Fruit fly (Drosophila melanogaster) whole organism, prepupa: Measurements from ENCODE around the gene CG11893.

Source experiments
- CG11902 ChIP-seq: fragments of 200-800 bp; sonication (Bioruptor generic); optimal IDR thresholded peaks from 3 replicates; lab custom pipeline; 2016; ENCODE audit warnings: missing biosample characterization, missing genetic modification characterization
- CG15336 ChIP-seq: fragments of 200-800 bp; sonication (Bioruptor generic); IDR thresholded peaks from 2 replicates; pipeline ENCODE4 v1.3.6; 2022; ENCODE audit warnings: missing biosample characterization, missing genetic modification characterization
- CG3032 ChIP-seq: fragments of 200-800 bp; optimal IDR thresholded peaks from 2 replicates; lab custom pipeline; 2019; ENCODE audit warnings: missing biosample characterization, mild to moderate bottlenecking, missing genetic modification characterization, moderate library complexity
- CG34406 ChIP-seq: fragments of 200-800 bp; sonication (Bioruptor generic); optimal IDR thresholded peaks from 3 replicates; lab custom pipeline; 2016; ENCODE audit warnings: missing biosample characterization, missing genetic modification characterization
- CG6854 ChIP-seq: fragments of 200-800 bp; sonication (Bioruptor generic); optimal IDR thresholded peaks from 2 replicates; lab custom pipeline; 2017; ENCODE audit warnings: missing biosample characterization, mild to moderate bottlenecking, missing genetic modification characterization
- CG8119 ChIP-seq: fragments of 200-800 bp; sonication (Bioruptor generic); IDR thresholded peaks from 3 replicates; pipeline ENCODE4 v1.3.6; 2022; ENCODE audit warnings: missing biosample characterization, missing genetic modification characterization
- Gug ChIP-seq: fragments of 200-800 bp; sonication (Bioruptor generic); IDR thresholded peaks from 2 replicates; pipeline ENCODE4 v1.3.6; 2022; ENCODE audit warnings: missing biosample characterization, missing genetic modification characterization
- Hr39 ChIP-seq: fragments of 200-800 bp; sonication (Bioruptor generic); optimal IDR thresholded peaks from 2 replicates; lab custom pipeline; 2016; ENCODE audit warnings: missing biosample characterization, missing genetic modification characterization
- Hr4 ChIP-seq: fragments of 200-800 bp; sonication (Bioruptor generic); optimal IDR thresholded peaks from 3 replicates; lab custom pipeline; 2016; ENCODE audit warnings: missing biosample characterization, missing genetic modification characterization
- Sox15 ChIP-seq: fragments of 200-800 bp; sonication (Bioruptor generic); optimal IDR thresholded peaks from 3 replicates; lab custom pipeline; 2016; ENCODE audit warnings: missing biosample characterization, missing genetic modification characterization
- cyc ChIP-seq: fragments of 200-800 bp; sonication (Bioruptor generic); optimal IDR thresholded peaks from 3 replicates; lab custom pipeline; 2016; ENCODE audit warnings: missing biosample characterization, missing genetic modification characterization
- eg ChIP-seq: fragments of 200-800 bp; sonication (Bioruptor generic); IDR thresholded peaks from 3 replicates; pipeline ENCODE4 v1.3.6; 2022; ENCODE audit warnings: missing biosample characterization, missing genetic modification characterization
- salr ChIP-seq, 2 experiments: fragments of 200-800 bp; sonication (Bioruptor generic); optimal IDR thresholded peaks; 3 replicates each; lab custom pipeline; 2016 to 2018; ENCODE audit warnings: missing biosample characterization in 2 of 2, missing genetic modification characterization in 2 of 2, mild to moderate bottlenecking in 1 of 2
- vri ChIP-seq: fragments of 200-800 bp; sonication (Bioruptor generic); optimal IDR thresholded peaks from 3 replicates; lab custom pipeline; 2016; ENCODE audit warnings: missing biosample characterization, mild to moderate bottlenecking, missing genetic modification characterization

DNA sequence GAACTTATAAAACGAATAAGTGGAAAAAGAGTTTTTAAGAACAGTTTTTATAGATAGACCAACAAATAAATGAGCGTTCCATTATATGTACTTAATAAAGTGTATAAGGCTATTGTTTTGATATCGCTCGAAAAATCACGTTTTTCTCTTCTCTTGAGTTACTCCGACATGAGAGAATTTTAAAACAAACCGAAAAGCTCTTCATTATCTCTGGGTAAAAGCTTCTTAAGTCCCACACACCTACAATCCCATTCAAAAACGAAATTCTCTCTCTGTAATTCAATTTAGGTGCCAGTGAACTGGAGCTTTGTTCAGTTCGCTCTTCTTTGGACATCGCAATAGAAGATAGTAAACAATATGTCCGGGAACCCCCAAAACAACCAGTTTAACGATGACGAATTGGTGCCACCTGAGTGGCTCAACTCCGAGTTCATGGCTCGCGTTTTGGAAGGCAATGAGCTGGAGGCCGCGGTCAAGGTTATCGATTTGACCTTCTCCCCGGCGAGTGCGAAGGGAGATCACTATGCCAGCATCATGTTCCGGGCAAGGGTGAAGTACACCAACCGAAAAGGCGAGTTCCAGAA, 14.3 kb downstream of the CG11893 start, which contains the start of gene CG31436:
- TF ChIP-seq CG15336 (no peak), salr (GFP tag; optimal IDR thresholded peaks at IDR 0.05; lab: Kevin White, UChicago) (no peak), CG34406 (GFP tag; lab: Kevin White, UChicago) (no peak), Hr39 (no peak), Sox15 (GFP tag; lab: Kevin White, UChicago) (no peak), CG6854 (GFP tag; lab: Kevin White, UChicago) (no peak), Gug (GFP tag; lab: Robert Waterston, UW) (no peak), eg (no peak), cyc (no peak), CG8119 (no peak), CG3032 (tag; lab: Kevin White, UChicago) (no peak), CG11902 (no peak), vri (GFP tag; lab: Kevin White, UChicago) (no peak), Hr4 (no peak)
